Worm (Caenorhabditis elegans): ENCODE results near the gene nlp-47.
"Not testable (repeated sequence)": the region's sequence is repeated elsewhere in the genome, so short reads cannot be mapped to it uniquely, and the experiment has no call there.

ce11 chrIV:5308046-5308643 is 17.5 kb downstream of the nlp-47 start, which contains the start of the genes ZK354.9 and msp-58:
- not testable (repeated sequence) for TF ChIP-seq che-1 (tag; optimal IDR thresholded peaks at IDR 0.05); pqm-1 (tag; optimal IDR thresholded peaks at IDR 0.05); ttx-3 (tag; optimal IDR thresholded peaks at IDR 0.05); ztf-16 (tag; optimal IDR thresholded peaks at IDR 0.05); nhr-232 (tag; optimal IDR thresholded peaks at IDR 0.05); nhr-11 (tag; optimal IDR thresholded peaks at IDR 0.05); C38D4.7 (GFP tag; optimal IDR thresholded peaks at IDR 0.05); ets-4 (tag; optimal IDR thresholded peaks at IDR 0.05); ahr-1 (tag; optimal IDR thresholded peaks at IDR 0.05); hlh-15 (tag; optimal IDR thresholded peaks at IDR 0.05); pha-4 (tag; optimal IDR thresholded peaks at IDR 0.05); dve-1 (tag; optimal IDR thresholded peaks at IDR 0.05)
